Fruit fly (Drosophila melanogaster): Measurements from ENCODE around the gene ApepP.

ApepP gene

dm6 chr2L:16910177-16910576 lies at the start of gene ApepP (continued):
- TF ChIP-seq Sry-δ (GFP tag; optimal IDR thresholded peaks at IDR 0.05) (no peak), MESR4 (GFP tag; optimal IDR thresholded peaks at IDR 0.05) (no peak), pros (GFP tag; optimal IDR thresholded peaks at IDR 0.05) (no peak), prd (optimal IDR thresholded peaks at IDR 0.05) (no peak), prd (GFP tag; IDR thresholded peaks at IDR 0.05) (no peak), BtbVII (GFP tag; optimal IDR thresholded peaks at IDR 0.05) (no peak), Fer3 (tag; optimal IDR thresholded peaks at IDR 0.05) (no peak), CG34376 (GFP tag; optimal IDR thresholded peaks at IDR 0.05) (peak; percentile 39), bcd (GFP tag; optimal IDR thresholded peaks at IDR 0.05) (no peak), mld (GFP tag; IDR thresholded peaks at IDR 0.05; ENCODE audit: partially characterized antibody) (no peak), D19B (GFP tag; optimal IDR thresholded peaks at IDR 0.05) (no peak), CG10209 (GFP tag; optimal IDR thresholded peaks at IDR 0.05) (no peak), NFAT (GFP tag; IDR thresholded peaks at IDR 0.05) (no peak), CG6813 (GFP tag; optimal IDR thresholded peaks at IDR 0.05) (no peak), Elba2 (GFP tag; optimal IDR thresholded peaks at IDR 0.05) (no peak), CG11456 (GFP tag; IDR thresholded peaks at IDR 0.05) (no peak), Med (GFP tag) (no peak), ci (GFP tag; IDR thresholded peaks at IDR 0.05) (no peak), CTCF (GFP tag; optimal IDR thresholded peaks at IDR 0.05) (no peak), tgo (GFP tag; IDR thresholded peaks at IDR 0.05) (no peak), dati (GFP tag; IDR thresholded peaks at IDR 0.05) (no peak)

- TF ChIP-seq esg (GFP tag; conservative IDR thresholded peaks at IDR 0.05) (0 out of 2 replicates have a peak, but pooled peaks have one; percentile 5), Fer3 (tag; optimal IDR thresholded peaks at IDR 0.05) (peak; percentile 19), Deaf1 (tag; optimal IDR thresholded peaks at IDR 0.05) (no peak), Dref (GFP tag; IDR thresholded peaks at IDR 0.05) (no peak), CG3281 (GFP tag; optimal IDR thresholded peaks at IDR 0.05) (peak; percentile 26), Meics (GFP tag; optimal IDR thresholded peaks at IDR 0.05) (peak; percentile 22), z (GFP tag; IDR thresholded peaks at IDR 0.05) (no peak), Usf (GFP tag; optimal IDR thresholded peaks at IDR 0.05) (no peak), CG7556 (GFP tag; optimal IDR thresholded peaks at IDR 0.05) (peak; percentile 22), en (GFP tag; optimal IDR thresholded peaks at IDR 0.05) (no peak), CG9609 (GFP tag; optimal IDR thresholded peaks at IDR 0.05) (no peak), CG17361 (GFP tag; IDR thresholded peaks at IDR 0.05) (no peak), Ets65A (GFP tag) (peak; percentile 83), CG11456 (GFP tag; IDR thresholded peaks at IDR 0.05) (no peak), sima (GFP tag; optimal IDR thresholded peaks at IDR 0.05) (no peak), Hsf (GFP tag; optimal IDR thresholded peaks at IDR 0.05) (no peak), CG7839 (tag; optimal IDR thresholded peaks at IDR 0.05) (no peak), ham (GFP tag; IDR thresholded peaks at IDR 0.05) (no peak), dysf (GFP tag; IDR thresholded peaks at IDR 0.05) (peak; percentile 42; the same call in 1 of the 3 replicates), Hmr (GFP tag; optimal IDR thresholded peaks at IDR 0.05) (peak; percentile 38), CG2120 (GFP tag; optimal IDR thresholded peaks at IDR 0.05) (peak; percentile 52), Doc2 (GFP tag; IDR thresholded peaks at IDR 0.05) (no peak), Chrac-16 (GFP tag; optimal IDR thresholded peaks at IDR 0.05) (no peak), CG18599 (GFP tag; optimal IDR thresholded peaks at IDR 0.05) (peak; percentile 74), Bdp1 (GFP tag; optimal IDR thresholded peaks at IDR 0.05) (no peak), trem (tag; optimal IDR thresholded peaks at IDR 0.05) (no peak), Rfx (GFP tag; IDR thresholded peaks at IDR 0.05) (no peak), CG18619 (GFP tag; optimal IDR thresholded peaks at IDR 0.05) (no peak), shn (GFP tag; optimal IDR thresholded peaks at IDR 0.05) (no peak), chif (GFP tag; optimal IDR thresholded peaks at IDR 0.05) (no peak), Antp (GFP tag; optimal IDR thresholded peaks at IDR 0.05) (no peak), bab2 (GFP tag; optimal IDR thresholded peaks at IDR 0.05) (no peak), gcm2 (GFP tag; optimal IDR thresholded peaks at IDR 0.05) (no peak), org-1 (GFP tag; optimal IDR thresholded peaks at IDR 0.05) (no peak)
Observed at dm6 chr2L:16921825-16922224, 11.6 kb upstream of the ApepP start.
